Worm (Caenorhabditis elegans): ENCODE data around the gene M02E1.4.
"Not testable (repeated sequence)": the region's sequence is repeated elsewhere in the genome, so short reads cannot be mapped to it uniquely, and the experiment has no call there.

DNA sequence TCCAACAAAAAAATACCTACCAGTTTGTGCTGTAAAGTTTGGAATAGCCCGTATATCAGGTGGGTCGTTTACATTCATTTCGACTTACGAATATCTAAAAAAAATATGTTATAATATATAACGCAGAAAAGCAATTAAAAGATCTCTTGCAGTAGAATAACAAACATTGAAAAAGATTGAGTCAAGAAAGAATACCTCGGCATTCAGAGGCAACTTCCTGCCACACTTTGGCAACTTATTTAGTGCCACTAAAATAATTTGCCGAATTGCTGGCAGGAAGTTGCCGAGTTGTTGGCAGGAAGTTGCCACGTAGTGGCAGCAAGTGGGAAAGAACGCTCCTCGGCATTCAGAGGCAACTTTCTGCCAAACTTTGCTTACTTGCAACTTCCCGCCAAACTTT is 34.0 kb downstream of the M02E1.4 start, which contains the start of gene C04E7.3:
- TF ChIP-seq tab-1 (GFP tag; IDR thresholded peaks at IDR 0.05); T22C8.4 (GFP tag; IDR thresholded peaks at IDR 0.05); flt-1 (GFP tag; IDR thresholded peaks at IDR 0.05); ref-1 (GFP tag; conservative IDR thresholded peaks at IDR 0.05); cog-1 (tag; optimal IDR thresholded peaks at IDR 0.05); ztf-23 (GFP tag; IDR thresholded peaks at IDR 0.05); ztf-29 (GFP tag; IDR thresholded peaks at IDR 0.05); klf-2 (GFP tag; conservative IDR thresholded peaks at IDR 0.05): not testable (repeated sequence)
